Worm (Caenorhabditis elegans): Measurements from ENCODE around the gene ceh-22.

Gene ceh-22

ce11 chrV:10711004-10711403, 39.3 kb downstream of the ceh-22 start:
- no peak for TF ChIP-seq unc-62 (GFP tag; optimal IDR thresholded peaks at IDR 0.05)

ce11 chrV:10711829-10712607, 40.3 kb downstream of the ceh-22 start:
- TF ChIP-seq unc-62 (GFP tag; optimal IDR thresholded peaks at IDR 0.05): no peak

ce11 chrV:10712608-10712900, 40.8 kb downstream of the ceh-22 start:
- no peak for TF ChIP-seq unc-62 (GFP tag; optimal IDR thresholded peaks at IDR 0.05)

DNA sequence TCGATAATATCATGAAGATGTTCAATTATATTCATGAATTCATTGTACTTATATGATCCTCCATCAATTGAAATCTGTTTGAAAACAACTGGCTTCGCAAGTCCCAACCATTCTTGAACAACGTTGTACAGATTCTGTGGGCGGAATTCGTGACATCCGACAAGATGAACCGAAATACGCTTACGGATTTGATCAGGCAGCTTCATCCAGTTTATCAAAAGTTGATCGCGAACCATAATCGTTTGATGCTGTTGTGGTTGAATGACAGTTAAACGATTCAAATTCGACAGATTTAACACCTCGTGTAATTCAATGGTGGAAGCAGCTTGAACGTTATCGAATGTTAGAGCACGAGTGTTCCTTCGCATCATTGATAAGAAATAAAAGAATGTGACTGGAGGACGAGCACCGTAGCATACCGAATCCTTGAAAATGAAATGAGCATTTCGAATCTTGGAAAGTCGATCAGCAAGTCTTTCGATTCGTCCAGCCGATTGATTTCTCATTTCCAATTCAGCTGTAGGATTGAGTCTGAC, 42.1 kb downstream of the ceh-22 start:
- TF ChIP-seq unc-62 (GFP tag; optimal IDR thresholded peaks at IDR 0.05): no peak

DNA sequence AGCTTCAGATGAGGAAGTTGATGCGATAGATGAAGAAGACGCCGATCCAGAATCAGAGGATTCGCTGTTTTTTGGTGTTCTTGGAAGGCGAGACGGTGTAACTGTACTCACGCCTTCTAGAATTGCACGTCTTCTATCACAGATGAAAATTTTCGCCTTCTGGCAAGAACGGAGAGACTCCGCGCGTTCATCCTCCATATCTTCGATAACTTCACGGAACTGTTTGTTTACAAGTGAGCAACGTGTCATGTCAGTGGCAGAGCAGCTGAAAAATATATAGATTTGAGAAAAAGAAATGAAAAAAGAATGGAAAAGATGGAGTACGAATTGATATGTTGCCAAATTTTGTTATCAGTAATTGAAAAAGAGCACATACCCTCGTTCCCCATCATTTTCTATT, 42.9 kb downstream of the ceh-22 start:
- TF ChIP-seq unc-62 (GFP tag; optimal IDR thresholded peaks at IDR 0.05): no peak

DNA sequence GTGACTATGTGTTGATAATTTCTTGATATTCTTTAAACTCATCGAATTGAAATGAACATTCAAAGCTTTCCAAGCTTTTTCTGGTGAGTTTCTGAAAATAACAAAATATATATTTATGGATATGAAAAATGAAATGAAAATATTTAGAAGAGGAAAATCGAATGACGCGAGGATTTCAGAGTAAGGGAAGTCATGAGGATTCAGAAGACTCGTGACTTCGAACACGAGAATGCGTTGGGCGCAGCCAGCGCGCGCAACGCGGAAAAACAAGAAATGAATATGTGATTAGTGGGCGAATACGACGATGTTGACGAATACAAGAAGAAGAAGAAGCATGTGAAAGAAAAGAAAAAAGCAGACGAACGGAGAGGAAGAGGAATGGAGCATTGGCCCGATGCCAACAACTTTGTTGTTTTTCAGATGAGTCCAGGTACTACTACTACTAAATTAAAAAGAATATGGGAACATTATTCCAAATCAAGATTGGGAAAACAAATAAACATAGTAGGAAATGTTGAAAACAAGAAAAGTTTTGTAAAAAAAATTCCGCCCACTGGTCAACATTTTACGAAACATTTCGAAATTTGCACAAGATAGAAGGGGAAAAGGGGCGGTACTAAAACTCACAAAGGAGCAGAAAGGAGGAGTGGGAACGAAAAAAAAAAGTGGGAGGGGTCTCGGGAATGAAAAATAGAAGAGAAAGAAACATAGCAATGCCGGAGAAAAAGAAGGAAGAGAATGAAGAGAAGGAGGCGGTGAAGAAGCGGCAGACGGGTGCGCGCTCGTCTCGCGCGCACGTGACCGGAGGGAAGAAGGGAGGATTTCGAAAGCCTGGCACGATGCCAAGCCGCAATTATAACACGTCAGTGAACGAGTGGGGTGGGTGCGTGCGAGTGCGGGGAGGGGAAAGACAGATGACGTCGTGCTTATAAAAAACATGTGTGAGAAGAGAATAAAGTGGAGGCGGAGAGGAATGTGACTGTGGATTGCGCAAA, 43.7 kb downstream of the ceh-22 start:
- no peak for TF ChIP-seq unc-62 (GFP tag; optimal IDR thresholded peaks at IDR 0.05)

ce11 chrV:10716865-10717713, 45.4 kb downstream of the ceh-22 start:
- TF ChIP-seq unc-62 (GFP tag; optimal IDR thresholded peaks at IDR 0.05): no peak

DNA sequence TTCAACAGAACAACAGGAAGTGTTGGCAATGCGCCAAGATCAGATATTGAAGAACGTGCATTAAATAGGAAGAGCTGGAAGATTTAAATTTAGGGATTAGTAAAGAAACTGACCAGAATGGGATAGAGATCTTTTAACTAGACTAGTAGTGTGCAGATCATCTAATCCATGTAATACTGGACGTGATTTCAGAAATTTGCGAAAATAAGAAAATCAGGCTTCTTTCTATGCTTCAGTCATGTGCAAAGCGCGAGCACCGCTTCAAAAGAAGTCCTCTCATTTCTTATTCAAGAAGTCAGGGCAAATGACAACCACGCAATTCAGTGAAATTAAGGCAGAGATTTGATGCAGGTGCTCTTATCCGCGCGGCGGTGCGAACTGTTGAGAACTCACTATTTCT, 46.3 kb downstream of the ceh-22 start:
- no peak for TF ChIP-seq unc-62 (GFP tag; optimal IDR thresholded peaks at IDR 0.05)

ce11 chrV:10719019-10719832, 47.5 kb downstream of the ceh-22 start:
- TF ChIP-seq unc-62 (GFP tag; optimal IDR thresholded peaks at IDR 0.05): no peak

- no peak for TF ChIP-seq unc-62 (GFP tag; optimal IDR thresholded peaks at IDR 0.05)
Observed at ce11 chrV:10719833-10720170, 48.1 kb downstream of the ceh-22 start.

ce11 chrV:10720303-10720847, 48.7 kb downstream of the ceh-22 start:
- TF ChIP-seq unc-62 (GFP tag; optimal IDR thresholded peaks at IDR 0.05): no peak

ce11 chrV:10720876-10721275, 49.2 kb downstream of the ceh-22 start:
- TF ChIP-seq unc-62 (GFP tag; optimal IDR thresholded peaks at IDR 0.05): no peak

DNA sequence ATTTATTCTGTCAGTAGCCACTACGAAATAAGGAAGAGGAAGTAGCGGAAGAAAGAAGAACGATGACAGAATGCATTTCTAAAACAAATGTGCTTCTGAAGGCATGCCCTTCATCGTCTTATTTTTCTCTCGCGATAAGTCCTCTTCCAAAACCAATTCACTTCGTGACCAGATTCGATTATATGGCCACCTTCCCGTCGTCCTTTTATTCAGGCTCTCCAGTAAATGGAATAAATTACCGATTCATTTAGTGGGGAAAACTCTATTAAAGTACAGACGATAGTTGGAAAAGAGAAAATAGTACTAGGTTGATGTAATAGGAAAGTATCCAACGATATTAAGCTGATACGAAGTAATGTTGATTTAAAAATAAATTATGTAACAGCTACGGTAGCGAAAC, 49.6 kb downstream of the ceh-22 start:
- no peak for TF ChIP-seq unc-62 (GFP tag; optimal IDR thresholded peaks at IDR 0.05)

- no peak for TF ChIP-seq unc-62 (GFP tag; optimal IDR thresholded peaks at IDR 0.05)
Observed at ce11 chrV:10721912-10722426, 50.3 kb downstream of the ceh-22 start.

Measured in whole organism, dauer.